Fruit fly (Drosophila melanogaster): ENCODE results near the gene Utx.

Utx gene

dm6 chr2L:10306518-10307260, 28.1 kb upstream of the Utx start, which contains the start of the genes CG5390 and CG4968:
CG5390 (minus strand) TSS chr2L:10306594.
CG4968 (plus strand) TSS chr2L:10306922.
- no peak for TF ChIP-seq CG8478 (optimal IDR thresholded peaks at IDR 0.05)
- no peak for TF ChIP-seq usp (GFP tag; optimal IDR thresholded peaks at IDR 0.05)
- TF ChIP-seq Dll (optimal IDR thresholded peaks at IDR 0.05): no peak
- no peak for TF ChIP-seq pan (optimal IDR thresholded peaks at IDR 0.05)
- TF ChIP-seq psq (optimal IDR thresholded peaks at IDR 0.05): no peak
- TF ChIP-seq EcR (GFP tag; optimal IDR thresholded peaks at IDR 0.05): no peak

- TF ChIP-seq Dll (optimal IDR thresholded peaks at IDR 0.05) (no peak), CG8478 (optimal IDR thresholded peaks at IDR 0.05) (no peak), pan (optimal IDR thresholded peaks at IDR 0.05) (no peak), EcR (GFP tag; optimal IDR thresholded peaks at IDR 0.05) (no peak), usp (GFP tag; optimal IDR thresholded peaks at IDR 0.05) (no peak)
Measured at dm6 chr2L:10305538-10306147, 27.0 kb upstream of the Utx start.

- TF ChIP-seq EcR (GFP tag; optimal IDR thresholded peaks at IDR 0.05): no peak
- no peak for TF ChIP-seq Dll (optimal IDR thresholded peaks at IDR 0.05)
- TF ChIP-seq psq (optimal IDR thresholded peaks at IDR 0.05): no peak
- no peak for TF ChIP-seq usp (GFP tag; optimal IDR thresholded peaks at IDR 0.05)
- no peak for TF ChIP-seq pan (optimal IDR thresholded peaks at IDR 0.05)
- no peak for TF ChIP-seq CG8478 (optimal IDR thresholded peaks at IDR 0.05)
Measured at dm6 chr2L:10303786-10304185, 25.2 kb upstream of the Utx start, which contains the start of gene nmd. nmd (minus strand) TSS chr2L:10303947.

dm6 chr2L:10301918-10302317, 23.3 kb upstream of the Utx start, which contains the start of gene CG13138:
CG13138 (minus strand) TSS chr2L:10302018.
- no peak for TF ChIP-seq usp (GFP tag; optimal IDR thresholded peaks at IDR 0.05)
- TF ChIP-seq Dll (optimal IDR thresholded peaks at IDR 0.05): no peak
- no peak for TF ChIP-seq EcR (GFP tag; optimal IDR thresholded peaks at IDR 0.05)
- TF ChIP-seq pan (optimal IDR thresholded peaks at IDR 0.05): no peak
- TF ChIP-seq psq (optimal IDR thresholded peaks at IDR 0.05): no peak
- TF ChIP-seq CG8478 (optimal IDR thresholded peaks at IDR 0.05): no peak

dm6 chr2L:10299810-10300147, 21.2 kb upstream of the Utx start, which contains the start of gene CYLD:
CYLD (minus strand) TSS chr2L:10299847.
- TF ChIP-seq usp (GFP tag; optimal IDR thresholded peaks at IDR 0.05): no peak
- no peak for TF ChIP-seq CG8478 (optimal IDR thresholded peaks at IDR 0.05)
- TF ChIP-seq Dll (optimal IDR thresholded peaks at IDR 0.05): no peak
- TF ChIP-seq pan (optimal IDR thresholded peaks at IDR 0.05): no peak
- no peak for TF ChIP-seq psq (optimal IDR thresholded peaks at IDR 0.05)

dm6 chr2L:10299077-10299809, 20.6 kb upstream of the Utx start:
- TF ChIP-seq psq (optimal IDR thresholded peaks at IDR 0.05) (no peak), pan (optimal IDR thresholded peaks at IDR 0.05) (no peak), CG8478 (optimal IDR thresholded peaks at IDR 0.05) (no peak), EcR (GFP tag; optimal IDR thresholded peaks at IDR 0.05) (no peak), Dll (optimal IDR thresholded peaks at IDR 0.05) (no peak), usp (GFP tag; optimal IDR thresholded peaks at IDR 0.05) (no peak)

- TF ChIP-seq EcR (GFP tag; optimal IDR thresholded peaks at IDR 0.05) (no peak), usp (GFP tag; optimal IDR thresholded peaks at IDR 0.05) (no peak), CG8478 (optimal IDR thresholded peaks at IDR 0.05) (no peak)
Measured at dm6 chr2L:10298306-10298705, 19.7 kb upstream of the Utx start.

dm6 chr2L:10294798-10295669, 16.4 kb upstream of the Utx start, which contains the start of gene Hand:
Hand (minus strand) TSS chr2L:10295385.
- TF ChIP-seq Dll (optimal IDR thresholded peaks at IDR 0.05) (no peak), pan (optimal IDR thresholded peaks at IDR 0.05) (no peak), EcR (GFP tag; optimal IDR thresholded peaks at IDR 0.05) (no peak), usp (GFP tag; optimal IDR thresholded peaks at IDR 0.05) (no peak), psq (optimal IDR thresholded peaks at IDR 0.05) (no peak), CG8478 (optimal IDR thresholded peaks at IDR 0.05) (no peak)

dm6 chr2L:10292066-10292560, 13.5 kb upstream of the Utx start, which contains the start of gene Ufd4:
Ufd4 (minus strand) TSS chr2L:10292365.
- TF ChIP-seq EcR (GFP tag; optimal IDR thresholded peaks at IDR 0.05) (no peak), usp (GFP tag; optimal IDR thresholded peaks at IDR 0.05) (no peak), psq (optimal IDR thresholded peaks at IDR 0.05) (no peak), Dll (optimal IDR thresholded peaks at IDR 0.05) (no peak), CG8478 (optimal IDR thresholded peaks at IDR 0.05) (no peak), pan (optimal IDR thresholded peaks at IDR 0.05) (no peak)

dm6 chr2L:10291276-10291675, 12.7 kb upstream of the Utx start:
- TF ChIP-seq Dll (optimal IDR thresholded peaks at IDR 0.05) (no peak), pan (optimal IDR thresholded peaks at IDR 0.05) (no peak), psq (optimal IDR thresholded peaks at IDR 0.05) (no peak), usp (GFP tag; optimal IDR thresholded peaks at IDR 0.05) (no peak), EcR (GFP tag; optimal IDR thresholded peaks at IDR 0.05) (no peak), CG8478 (optimal IDR thresholded peaks at IDR 0.05) (no peak)

- no peak for TF ChIP-seq Dll (optimal IDR thresholded peaks at IDR 0.05)
Measured at dm6 chr2L:10280772-10281171, 2.2 kb upstream of the Utx start, which contains the start of gene CG34043. CG34043 (minus strand) TSS chr2L:10280872.
